Fruit fly (Drosophila melanogaster) whole organism, wandering third instar larva: ENCODE data around the gene CG11986.
A peak's percentile ranks its signal among the peaks of the same experiment; 100 is the strongest.

Source experiments
- Abd-B ChIP-seq: fragments of >200 bp; optimal IDR thresholded peaks from 2 replicates; lab custom pipeline; 2017; ENCODE audit warnings: missing biosample characterization, missing genetic modification characterization
- Dfd ChIP-seq: fragments of >200 bp; optimal IDR thresholded peaks from 2 replicates; lab custom pipeline; 2017; ENCODE audit warnings: missing biosample characterization, missing genetic modification characterization
- Dif ChIP-seq: fragments of 200-275, 200-300 bp; sonication (Bioruptor generic); optimal IDR thresholded peaks from 2 replicates; lab custom pipeline; 2018; ENCODE audit warnings: missing biosample characterization, missing genetic modification characterization; ENCODE audit not compliant: partially characterized antibody
- GATAd ChIP-seq: sonication (Bioruptor generic); optimal IDR thresholded peaks from 2 replicates; lab custom pipeline; 2016; ENCODE audit warnings: missing biosample characterization, missing genetic modification characterization
- HLH106 ChIP-seq: fragments of 200-800 bp; optimal IDR thresholded peaks from 3 replicates; lab custom pipeline; 2019; ENCODE audit warnings: missing biosample characterization, mild to moderate bottlenecking, missing genetic modification characterization, moderate library complexity
- Hnf4 ChIP-seq: fragments of 200-800 bp; sonication (Bioruptor generic); optimal IDR thresholded peaks from 2 replicates; lab custom pipeline; 2016; ENCODE audit warnings: missing biosample characterization, mild to moderate bottlenecking, missing genetic modification characterization
- Hr83 ChIP-seq: fragments of 200-300 bp; sonication (Bioruptor generic); optimal IDR thresholded peaks from 2 replicates; lab custom pipeline; 2016; ENCODE audit warnings: missing biosample characterization, mild to moderate bottlenecking, missing genetic modification characterization, moderate library complexity; ENCODE audit not compliant: poor library complexity, severe bottlenecking
- Jra ChIP-seq: sonication (Bioruptor generic); optimal IDR thresholded peaks from 2 replicates; lab custom pipeline; 2016; ENCODE audit warnings: missing biosample characterization, missing genetic modification characterization
- N ChIP-seq: fragments of >200 bp; optimal IDR thresholded peaks from 2 replicates; lab custom pipeline; 2018; ENCODE audit warnings: missing biosample characterization, missing external identifiers, missing genetic modification characterization
- OdsH ChIP-seq: fragments of 200-800 bp; sonication (Bioruptor generic); optimal IDR thresholded peaks from 2 replicates; lab custom pipeline; 2016; ENCODE audit warnings: missing biosample characterization, mild to moderate bottlenecking, missing genetic modification characterization
- Sp1 ChIP-seq: fragments of 200-800 bp; sonication (Bioruptor generic); optimal IDR thresholded peaks from 3 replicates; lab custom pipeline; 2019; ENCODE audit warnings: missing biosample characterization, mild to moderate bottlenecking, missing genetic modification characterization, moderate library complexity
- Vsx2 ChIP-seq: fragments of 200-300, 225-300 bp; sonication (Bioruptor generic); optimal IDR thresholded peaks from 2 replicates; lab custom pipeline; 2018; ENCODE audit warnings: missing biosample characterization, missing genetic modification characterization; ENCODE audit not compliant: partially characterized antibody
- brk ChIP-seq: fragments of 200-800 bp; sonication (Bioruptor generic); optimal IDR thresholded peaks from 2 replicates; lab custom pipeline; 2016; ENCODE audit warnings: missing biosample characterization, mild to moderate bottlenecking, missing genetic modification characterization
- dl ChIP-seq, 2 experiments: fragments of 175-275, 200-275 bp in 1 of 2; fragments of 200-275 bp in 1 of 2; sonication (Bioruptor generic); optimal IDR thresholded peaks; lab custom pipeline; 2018; ENCODE audit warnings: mild to moderate bottlenecking in 2 of 2, missing biosample characterization in 2 of 2, missing genetic modification characterization in 2 of 2, moderate library complexity in 2 of 2; ENCODE audit not compliant: partially characterized antibody in 2 of 2, insufficient read depth in 1 of 2
- dmrt93B ChIP-seq: fragments of 200-800 bp; sonication (Bioruptor generic); optimal IDR thresholded peaks from 2 replicates; lab custom pipeline; 2018; ENCODE audit warnings: missing biosample characterization, mild to moderate bottlenecking, missing genetic modification characterization
- dsf ChIP-seq: sonication (Bioruptor generic); optimal IDR thresholded peaks from 2 replicates; lab custom pipeline; 2016; ENCODE audit warnings: missing biosample characterization, missing genetic modification characterization, borderline replicate concordance
- ey ChIP-seq: fragments of 200-800 bp; sonication (Bioruptor generic); optimal IDR thresholded peaks from 2 replicates; lab custom pipeline; 2016; ENCODE audit warnings: missing biosample characterization, missing genetic modification characterization
- foxo ChIP-seq, 2 experiments: fragments of 200-800 bp; sonication (Bioruptor generic); optimal IDR thresholded peaks; 2 replicates in 1 of 2; 3 replicates in 1 of 2; lab custom pipeline; 2016 to 2017; ENCODE audit warnings: missing biosample characterization in 2 of 2, missing genetic modification characterization in 2 of 2
- fru ChIP-seq: fragments of 200-800 bp; sonication (Bioruptor generic); optimal IDR thresholded peaks from 3 replicates; lab custom pipeline; 2016; ENCODE audit warnings: missing biosample characterization, mild to moderate bottlenecking, missing genetic modification characterization
- h ChIP-seq: fragments of 200-800 bp; sonication (Bioruptor generic); optimal IDR thresholded peaks from 3 replicates; lab custom pipeline; 2016; ENCODE audit warnings: missing biosample characterization, mild to moderate bottlenecking, missing genetic modification characterization
- pan ChIP-seq: fragments of >200 bp; optimal IDR thresholded peaks from 2 replicates; lab custom pipeline; 2017
- psq ChIP-seq: fragments of 200-800 bp; sonication (Bioruptor generic); optimal IDR thresholded peaks from 3 replicates; lab custom pipeline; 2017; ENCODE audit warnings: missing biosample characterization, mild to moderate bottlenecking, missing genetic modification characterization, moderate library complexity
- rgr ChIP-seq: fragments of 200-800 bp; sonication (Bioruptor generic); optimal IDR thresholded peaks from 3 replicates; lab custom pipeline; 2016; ENCODE audit warnings: missing biosample characterization, mild to moderate bottlenecking, missing genetic modification characterization
- sv ChIP-seq: fragments of 200-800 bp; sonication (Bioruptor generic); optimal IDR thresholded peaks from 3 replicates; lab custom pipeline; 2016; ENCODE audit warnings: missing biosample characterization, missing genetic modification characterization
- usp ChIP-seq: fragments of >200 bp; optimal IDR thresholded peaks from 2 replicates; lab custom pipeline; 2017; ENCODE audit warnings: missing biosample characterization, missing genetic modification characterization
- woc ChIP-seq: sonication (Bioruptor generic); optimal IDR thresholded peaks from 2 replicates; lab custom pipeline; 2016; ENCODE audit warnings: missing biosample characterization, mild to moderate bottlenecking, missing genetic modification characterization

The CG11986 gene

DNA sequence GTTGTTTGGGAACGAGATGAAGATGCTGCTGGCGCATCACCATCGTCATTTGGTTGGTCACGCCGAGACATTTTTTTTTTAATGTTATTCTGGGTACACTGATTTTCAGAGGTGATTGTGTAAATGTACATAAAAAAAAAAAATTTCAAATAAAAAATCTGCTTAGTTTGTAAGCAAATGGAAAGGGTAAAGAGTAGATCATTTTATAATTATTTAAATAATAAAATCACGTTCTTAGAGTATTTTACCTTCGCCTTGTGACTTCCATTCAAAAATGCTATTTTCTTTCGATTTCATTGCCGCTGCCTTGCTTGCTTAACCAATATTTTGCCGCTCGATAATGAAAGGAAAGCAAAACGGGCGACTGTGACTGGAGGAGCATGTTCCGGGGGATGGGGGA is 36.5 kb upstream of the CG11986 start (continued):
- TF ChIP-seq Hnf4 (GFP tag; lab: Kevin White, UChicago) (peak; percentile 18), dmrt93B (GFP tag; lab: Kevin White, UChicago) (peak; percentile 40), sv (GFP tag; lab: Kevin White, UChicago) (no peak), dsf (GFP tag; lab: Kevin White, UChicago) (no peak)

DNA sequence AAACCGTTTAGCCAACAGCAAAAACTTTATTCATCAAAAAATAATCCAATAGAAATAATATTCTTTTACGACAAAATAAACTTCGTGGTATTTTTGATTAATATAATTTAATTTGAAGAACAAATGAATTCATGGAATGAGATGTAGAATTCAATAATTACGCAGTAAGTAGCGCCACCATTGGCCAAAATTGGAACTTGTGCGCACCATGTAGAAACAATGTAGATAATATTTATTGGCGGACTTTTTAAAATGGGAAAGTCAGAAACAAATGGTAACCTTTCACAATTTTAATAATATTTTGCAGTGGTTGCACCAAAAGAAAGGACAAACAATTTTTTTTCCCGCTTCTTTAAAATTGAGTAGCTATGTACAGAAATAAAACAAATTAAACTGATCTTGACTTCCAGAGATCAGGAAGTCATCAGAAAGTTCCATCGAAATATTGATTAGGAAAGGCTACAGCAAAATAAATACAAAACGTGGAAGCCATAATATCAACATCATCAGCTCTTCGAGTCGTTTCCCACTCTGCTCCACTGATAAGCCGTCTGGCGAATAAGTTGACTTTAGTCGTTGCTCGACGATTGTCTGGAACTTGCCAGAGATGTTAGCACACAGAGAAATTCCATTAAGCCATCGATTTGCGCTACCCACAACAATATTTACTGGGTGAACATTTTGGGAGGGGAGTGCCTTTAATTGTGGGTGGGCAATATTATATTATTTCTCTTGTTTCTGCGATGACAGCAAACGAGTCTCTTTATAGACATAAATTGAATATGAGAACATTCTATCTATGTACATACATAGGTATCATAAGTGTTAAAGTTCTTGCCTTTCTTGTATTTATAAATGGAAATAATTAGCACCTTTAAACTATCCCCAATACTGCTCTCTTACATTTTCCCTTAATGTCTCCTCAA is 35.1 kb upstream of the CG11986 start:
- peak; percentile 13 for TF ChIP-seq h
- TF ChIP-seq Dfd, result no peak
- TF ChIP-seq Dif, result no peak
- peak; percentile 13 for TF ChIP-seq brk (GFP tag; lab: Kevin White, UChicago)
- TF ChIP-seq foxo (GFP tag; optimal IDR thresholded peaks at IDR 0.05; lab: Kevin White, UChicago), result peak in 1 of 2 experiments; percentile 7
- peak; percentile 23 for TF ChIP-seq fru (GFP tag; lab: Kevin White, UChicago)
- TF ChIP-seq Sp1 (GFP tag; lab: Kevin White, UChicago), result no peak
- no peak for TF ChIP-seq psq (GFP tag; lab: Kevin White, UChicago)

dm6 chr3R:8980776-8981165 is 34.5 kb upstream of the CG11986 start, which contains the start of gene CAHbeta:
Gene CAHbeta, plus strand, starts transcription at chr3R:8980860.
- TF ChIP-seq dl (GFP tag; optimal IDR thresholded peaks at IDR 0.05; lab: Kevin White, UChicago; ENCODE audit: insufficient read depth in 1 of 2, partially characterized antibody in 2 of 2), result peak; percentile 59 to 60
- no peak for TF ChIP-seq N (GFP tag; lab: Kevin White, UChicago)
- no peak for TF ChIP-seq woc (GFP tag; lab: Kevin White, UChicago)
- peak; percentile 67 for TF ChIP-seq Dif
- no peak for TF ChIP-seq Hr83 (GFP tag; lab: Kevin White, UChicago)
- TF ChIP-seq psq (GFP tag; lab: Kevin White, UChicago), result no peak
- TF ChIP-seq Dfd, result no peak
- TF ChIP-seq Vsx2 (GFP tag; lab: Kevin White, UChicago), result no peak

- no peak for TF ChIP-seq pan (lab: Kevin White, UChicago)
- TF ChIP-seq sv (GFP tag; lab: Kevin White, UChicago), result no peak
- no peak for TF ChIP-seq Abd-B (GFP tag; lab: Kevin White, UChicago)
- peak; percentile 30 for TF ChIP-seq Dif
- TF ChIP-seq Hnf4 (GFP tag; lab: Kevin White, UChicago), result no peak
These were observed 33.8 kb upstream of the CG11986 start for dm6 chr3R:8981209-8981996.

DNA sequence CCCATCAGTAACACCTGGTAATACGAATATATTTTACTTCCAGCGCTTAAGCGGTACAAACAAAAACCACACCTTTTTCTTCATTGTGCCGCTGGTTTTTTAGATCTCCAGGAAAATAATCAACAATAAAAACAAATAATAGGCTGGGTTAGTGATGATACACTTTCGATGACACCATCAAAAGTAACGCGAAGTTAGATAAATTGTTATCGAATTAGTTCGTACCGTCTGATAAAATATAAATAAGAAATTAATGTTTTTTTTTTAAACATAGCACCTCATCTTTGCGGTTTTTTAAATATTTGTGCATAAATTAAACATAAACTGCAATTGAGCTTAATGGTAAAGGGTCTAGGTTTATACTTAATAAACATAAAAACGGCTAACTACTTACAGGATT is 31.1 kb upstream of the CG11986 start, which contains the start of gene RagA-B:
TSS of gene RagA-B (minus strand) at position 175 of the 400 bp plus-strand sequence.
- no peak for TF ChIP-seq GATAd (GFP tag; lab: Kevin White, UChicago)
- no peak for TF ChIP-seq OdsH (GFP tag; lab: Kevin White, UChicago)
- TF ChIP-seq rgr (GFP tag; lab: Kevin White, UChicago), result no peak
- TF ChIP-seq dl (GFP tag; optimal IDR thresholded peaks at IDR 0.05; lab: Kevin White, UChicago; ENCODE audit: insufficient read depth in 1 of 2, partially characterized antibody in 2 of 2), result no peak
- TF ChIP-seq woc (GFP tag; lab: Kevin White, UChicago), result no peak
- TF ChIP-seq N (GFP tag; lab: Kevin White, UChicago), result no peak
- no peak for TF ChIP-seq dsf (GFP tag; lab: Kevin White, UChicago)
- no peak for TF ChIP-seq fru (GFP tag; lab: Kevin White, UChicago)
- no peak for TF ChIP-seq Dif
- no peak for TF ChIP-seq ey (GFP tag; lab: Kevin White, UChicago)
- TF ChIP-seq Jra (GFP tag; lab: Kevin White, UChicago), result no peak
- TF ChIP-seq usp (GFP tag; lab: Kevin White, UChicago), result no peak
- no peak for TF ChIP-seq Vsx2 (GFP tag; lab: Kevin White, UChicago)
- no peak for TF ChIP-seq HLH106 (tag; lab: Kevin White, UChicago)
